Worm (Caenorhabditis elegans): ENCODE data around the gene ptr-24.

Gene ptr-24

ce11 chrX:13349230-13350122 lies 11.6 kb downstream of the ptr-24 start (continued):
- TF ChIP-seq nhr-42 (GFP tag; IDR thresholded peaks at IDR 0.05) (0 out of 2 replicates have a peak, but pooled peaks have one; percentile 28), nhr-48 (tag; optimal IDR thresholded peaks at IDR 0.05) (peak; percentile 39), ceh-20 (GFP tag; IDR thresholded peaks at IDR 0.05) (no peak), tag-97 (GFP tag; IDR thresholded peaks at IDR 0.05) (no peak), dve-1 (tag; optimal IDR thresholded peaks at IDR 0.05; ENCODE audit: insufficient read depth) (no peak), duxl-1 (tag; optimal IDR thresholded peaks at IDR 0.05; ENCODE audit: poor library complexity) (peak; percentile 78)

- TF ChIP-seq lin-1 (GFP tag; IDR thresholded peaks at IDR 0.05) (no peak), unc-39 (tag; optimal IDR thresholded peaks at IDR 0.05) (no peak), ceh-62 (tag; optimal IDR thresholded peaks at IDR 0.05) (no peak), attf-4 (tag; optimal IDR thresholded peaks at IDR 0.05) (no peak), daf-8 (GFP tag; IDR thresholded peaks at IDR 0.05) (no peak), lin-13 (GFP tag; optimal IDR thresholded peaks at IDR 0.05) (no peak), jun-1 (tag; optimal IDR thresholded peaks at IDR 0.05) (no peak), daf-19 (GFP tag; conservative IDR thresholded peaks at IDR 0.05) (no peak), Y75B8A.6 (GFP tag; IDR thresholded peaks at IDR 0.05) (no peak), F10B5.3 (tag; optimal IDR thresholded peaks at IDR 0.05) (no peak), Y48G9A.11 (GFP tag; IDR thresholded peaks at IDR 0.05) (no peak), dpl-1 (GFP tag; optimal IDR thresholded peaks at IDR 0.05) (no peak), ztf-7 (tag; optimal IDR thresholded peaks at IDR 0.05) (no peak), lin-38 (GFP tag; IDR thresholded peaks at IDR 0.05) (peak; percentile 41), ZK337.2 (GFP tag; IDR thresholded peaks at IDR 0.05) (no peak), ceh-20 (GFP tag; IDR thresholded peaks at IDR 0.05) (no peak), mdl-1 (tag; optimal IDR thresholded peaks at IDR 0.05) (no peak), arid-1 (GFP tag; conservative IDR thresholded peaks at IDR 0.05) (no peak), daf-16 (GFP tag; optimal IDR thresholded peaks at IDR 0.05) (no peak), daf-16 (tag; optimal IDR thresholded peaks at IDR 0.05) (no peak), nhr-42 (GFP tag; IDR thresholded peaks at IDR 0.05) (no peak), snpc-1.2 (GFP tag; IDR thresholded peaks at IDR 0.05) (peak; percentile 9; the same call in 1 of the 2 replicates), nhr-76 (tag; optimal IDR thresholded peaks at IDR 0.05) (no peak), zag-1 (tag; optimal IDR thresholded peaks at IDR 0.05) (no peak), hmg-1.1 (GFP tag; IDR thresholded peaks at IDR 0.05) (no peak), F37D6.2 (tag; optimal IDR thresholded peaks at IDR 0.05) (no peak), spr-1 (tag; optimal IDR thresholded peaks at IDR 0.05) (no peak), aha-1 (tag) (peak; percentile 7), ama-1 (optimal IDR thresholded peaks at IDR 0.05) (no peak), mes-2 (tag; optimal IDR thresholded peaks at IDR 0.05; ENCODE audit: poor library complexity, severe bottlenecking) (no peak), zip-11 (GFP tag; IDR thresholded peaks at IDR 0.05) (no peak), nhr-6 (tag; optimal IDR thresholded peaks at IDR 0.05) (no peak), mxl-3 (GFP tag; optimal IDR thresholded peaks at IDR 0.05) (peak; percentile 16), unc-62 (GFP tag; optimal IDR thresholded peaks at IDR 0.05 in 1 of 2) (peak in 1 of 2 experiments; percentile 53), unc-62 (tag; optimal IDR thresholded peaks at IDR 0.05) (no peak), sdz-12 (GFP tag; optimal IDR thresholded peaks at IDR 0.05) (no peak), egl-43 (GFP tag; IDR thresholded peaks at IDR 0.05) (no peak), fkh-10 (GFP tag; optimal IDR thresholded peaks at IDR 0.05) (no peak), hlh-11 (tag; optimal IDR thresholded peaks at IDR 0.05) (no peak), Y105C5A.15 (GFP tag; IDR thresholded peaks at IDR 0.05) (no peak), php-3 (GFP tag; IDR thresholded peaks at IDR 0.05) (no peak), lim-7 (GFP tag; IDR thresholded peaks at IDR 0.05) (no peak), gei-8 (GFP tag; optimal IDR thresholded peaks at IDR 0.05) (no peak), nhr-10 (tag; optimal IDR thresholded peaks at IDR 0.05) (no peak), duxl-1 (tag; optimal IDR thresholded peaks at IDR 0.05; ENCODE audit: poor library complexity) (peak; percentile 21)
Observed at ce11 chrX:13350123-13350798, 12.4 kb downstream of the ptr-24 start.
